Worm (Caenorhabditis elegans) whole organism, young adult: Measurements from ENCODE around the gene C28G1.6.
A peak's percentile ranks its signal among the peaks of the same experiment; 100 is the strongest.

Source experiments
- F10E7.11 ChIP-seq: sonication (generic microtip); optimal IDR thresholded peaks from 2 replicates; lab custom pipeline; 2017; ENCODE audit warnings: mild to moderate bottlenecking, missing genetic modification characterization, moderate library complexity, missing compliant biosample characterization
- F22D6.2 ChIP-seq: sonication (generic microtip); optimal IDR thresholded peaks from 2 replicates; lab custom pipeline; 2016; ENCODE audit warnings: mild to moderate bottlenecking, missing genetic modification characterization, missing compliant biosample characterization
- F49E8.2 ChIP-seq: sonication (generic microtip); optimal IDR thresholded peaks from 3 replicates; lab custom pipeline; 2017; ENCODE audit warnings: missing genetic modification characterization, mild to moderate bottlenecking, missing compliant biosample characterization, antibody characterized with exemption, moderate library complexity; ENCODE audit not compliant: insufficient read depth
- F52B5.7 ChIP-seq: sonication (generic microtip); optimal IDR thresholded peaks from 2 replicates; lab custom pipeline; 2016; ENCODE audit warnings: mild to moderate bottlenecking, missing genetic modification characterization, missing compliant biosample characterization
- F55B11.4 ChIP-seq: sonication (generic microtip); optimal IDR thresholded peaks from 2 replicates; lab custom pipeline; 2016; ENCODE audit warnings: missing compliant biosample characterization, missing genetic modification characterization, borderline replicate concordance; ENCODE audit not compliant: insufficient read depth
- T07F8.4 ChIP-seq: sonication (generic microtip); optimal IDR thresholded peaks from 2 replicates; lab custom pipeline; 2016; ENCODE audit warnings: mild to moderate bottlenecking, missing genetic modification characterization, moderate library complexity, missing compliant biosample characterization
- Y53G8AR.9 ChIP-seq: fragments of 200-800 bp; sonication (Bioruptor generic); conservative IDR thresholded peaks from 2 replicates; pipeline ENCODE4 v1.3.6; 2022; ENCODE audit warnings: missing genetic modification reagents, missing genetic modification characterization, missing compliant biosample characterization
- ama-1 ChIP-seq, 3 experiments: fragments of 150-350 bp in 1 of 3; sonication (generic microtip) in 2 of 3; optimal IDR thresholded peaks; 2 replicates each; lab custom pipeline; 2014 to 2018; ENCODE audit warnings: missing biosample characterization in 2 of 3, missing genetic modification characterization in 2 of 3, missing genetic modification reagents in 2 of 3
- aptf-2 ChIP-seq: fragments of 200-800 bp; sonication (Bioruptor generic); conservative IDR thresholded peaks from 2 replicates; pipeline ENCODE4 v1.3.6; 2022; ENCODE audit warnings: missing genetic modification reagents, missing genetic modification characterization, missing compliant biosample characterization
- aptf-3 ChIP-seq: fragments of 200-800 bp; sonication (Bioruptor generic); IDR thresholded peaks from 2 replicates; pipeline ENCODE4 v1.3.6; 2022; ENCODE audit warnings: missing genetic modification characterization, missing compliant biosample characterization
- bed-2 ChIP-seq: fragments of 200-800 bp; sonication (Bioruptor generic); IDR thresholded peaks from 2 replicates; pipeline ENCODE4 v1.3.6; 2022; ENCODE audit warnings: missing genetic modification reagents, missing genetic modification characterization, missing compliant biosample characterization
- cebp-2 ChIP-seq: fragments of 200-800 bp; sonication (Bioruptor generic); IDR thresholded peaks from 2 replicates; pipeline ENCODE4 v1.3.6; 2022; ENCODE audit warnings: missing genetic modification characterization, missing compliant biosample characterization
- ceh-100 ChIP-seq: fragments of 200-800 bp; sonication (Bioruptor generic); IDR thresholded peaks from 2 replicates; pipeline ENCODE4 v1.3.6; 2022; ENCODE audit warnings: missing genetic modification reagents, missing genetic modification characterization, missing compliant biosample characterization
- ceh-40 ChIP-seq: fragments of 200-800 bp; sonication (Bioruptor generic); IDR thresholded peaks from 2 replicates; pipeline ENCODE4 v1.3.6; 2022; ENCODE audit warnings: missing genetic modification characterization, missing compliant biosample characterization
- ceh-79 ChIP-seq: sonication (generic microtip); optimal IDR thresholded peaks from 2 replicates; lab custom pipeline; 2017; ENCODE audit warnings: mild to moderate bottlenecking, missing genetic modification characterization, missing compliant biosample characterization
- ceh-91 ChIP-seq: fragments of 200-800 bp; sonication (Bioruptor generic); IDR thresholded peaks from 2 replicates; pipeline ENCODE4 v1.3.6; 2022; ENCODE audit warnings: missing genetic modification reagents, missing genetic modification characterization, missing compliant biosample characterization
- dpff-1 ChIP-seq: sonication (generic microtip); optimal IDR thresholded peaks from 2 replicates; lab custom pipeline; 2017; ENCODE audit warnings: mild to moderate bottlenecking, missing genetic modification characterization, missing compliant biosample characterization
- dpl-1 ChIP-seq: fragments of 150-350 bp; optimal IDR thresholded peaks from 2 replicates; lab custom pipeline; 2014; ENCODE audit warnings: missing biosample characterization, missing genetic modification reagents, missing genetic modification characterization
- egl-44 ChIP-seq: fragments of 200-800 bp; sonication (Bioruptor generic); IDR thresholded peaks from 2 replicates; pipeline ENCODE4 v1.3.6; 2022; ENCODE audit warnings: missing genetic modification reagents, missing genetic modification characterization, missing compliant biosample characterization
- ekl-4 ChIP-seq: fragments of 200-800 bp; sonication (Bioruptor generic); IDR thresholded peaks from 2 replicates; pipeline ENCODE4 v1.3.6; 2022; ENCODE audit warnings: missing genetic modification reagents, missing genetic modification characterization, missing compliant biosample characterization
- gei-17 ChIP-seq: fragments of 200-800 bp; sonication (Bioruptor generic); optimal IDR thresholded peaks from 2 replicates; lab custom pipeline; 2018; ENCODE audit warnings: mild to moderate bottlenecking, missing genetic modification characterization, missing compliant biosample characterization
- him-1 ChIP-seq: sonication (generic microtip); optimal IDR thresholded peaks from 2 replicates; lab custom pipeline; 2016; ENCODE audit warnings: missing genotype, missing genetic modification reagents, missing genetic modification characterization, missing compliant biosample characterization
- hlh-12 ChIP-seq: sonication (generic microtip); optimal IDR thresholded peaks from 2 replicates; lab custom pipeline; 2016; ENCODE audit warnings: missing genetic modification characterization, missing compliant biosample characterization
- hmg-1.2 ChIP-seq: fragments of 200-800 bp; sonication (Bioruptor generic); IDR thresholded peaks from 2 replicates; pipeline ENCODE4 v1.3.6; 2022; ENCODE audit warnings: missing genetic modification reagents, missing genetic modification characterization, missing compliant biosample characterization
- hrde-1 ChIP-seq: sonication (generic microtip); optimal IDR thresholded peaks from 2 replicates; lab custom pipeline; 2016; ENCODE audit warnings: missing genetic modification characterization, mild to moderate bottlenecking, missing compliant biosample characterization, moderate library complexity, missing genotype, missing genetic modification reagents, borderline replicate concordance
- let-526 ChIP-seq: fragments of 200-800 bp; sonication (Bioruptor generic); IDR thresholded peaks from 2 replicates; pipeline ENCODE4 v1.3.6; 2022; ENCODE audit warnings: missing genetic modification reagents, missing genetic modification characterization, missing compliant biosample characterization
- lin-26 ChIP-seq: fragments of 200-800 bp; sonication (Bioruptor generic); IDR thresholded peaks from 2 replicates; pipeline ENCODE4 v1.3.6; 2022; ENCODE audit warnings: missing genetic modification reagents, missing genetic modification characterization, missing compliant biosample characterization
- lsy-27 ChIP-seq: sonication (generic microtip); optimal IDR thresholded peaks from 2 replicates; lab custom pipeline; 2017; ENCODE audit warnings: missing genetic modification characterization, mild to moderate bottlenecking, missing compliant biosample characterization, antibody characterized with exemption, missing genotype, borderline replicate concordance; ENCODE audit not compliant: insufficient read depth
- mcd-1 ChIP-seq: fragments of 200-800 bp; sonication (Bioruptor generic); IDR thresholded peaks from 2 replicates; pipeline ENCODE4 v1.3.6; 2022; ENCODE audit warnings: missing genetic modification reagents, missing genetic modification characterization, missing compliant biosample characterization
- mes-4 ChIP-seq: sonication (generic microtip); optimal IDR thresholded peaks from 2 replicates; lab custom pipeline; 2016; ENCODE audit warnings: missing genotype, missing genetic modification characterization, missing compliant biosample characterization
- nfya-2 ChIP-seq: fragments of 200-800 bp; sonication (Bioruptor generic); IDR thresholded peaks from 2 replicates; pipeline ENCODE4 v1.3.6; 2022; ENCODE audit warnings: missing genetic modification reagents, missing genetic modification characterization, missing compliant biosample characterization
- nhr-80 ChIP-seq: sonication (generic microtip); optimal IDR thresholded peaks from 2 replicates; lab custom pipeline; 2016; ENCODE audit warnings: missing genetic modification characterization, missing compliant biosample characterization
- nhr-90 ChIP-seq: sonication (generic microtip); optimal IDR thresholded peaks from 2 replicates; lab custom pipeline; 2016; ENCODE audit warnings: missing genotype, mild to moderate bottlenecking, missing genetic modification characterization, missing compliant biosample characterization
- rec-8 ChIP-seq, 2 experiments: sonication (generic microtip); optimal IDR thresholded peaks; 2 replicates each; lab custom pipeline; 2016; ENCODE audit warnings: mild to moderate bottlenecking in 2 of 2, missing genetic modification characterization in 2 of 2, missing genetic modification reagents in 2 of 2, missing genotype in 2 of 2, missing biosample characterization in 1 of 2, missing compliant biosample characterization in 1 of 2, moderate library complexity in 1 of 2
- rpc-1 ChIP-seq, 2 experiments: fragments of 150-350 bp in 1 of 2; sonication (generic microtip) in 1 of 2; optimal IDR thresholded peaks; 2 replicates each; lab custom pipeline; 2014 to 2018; ENCODE audit warnings: missing biosample characterization in 1 of 2, missing genetic modification characterization in 1 of 2, missing genetic modification reagents in 1 of 2, missing genotype in 1 of 2
- sdz-38 ChIP-seq: sonication (generic microtip); optimal IDR thresholded peaks from 2 replicates; lab custom pipeline; 2016; ENCODE audit warnings: missing genotype, missing genetic modification characterization, missing compliant biosample characterization
- sptf-2 ChIP-seq: fragments of 200-800 bp; sonication (Bioruptor generic); optimal IDR thresholded peaks from 2 replicates; lab custom pipeline; 2018; ENCODE audit warnings: mild to moderate bottlenecking, missing genetic modification characterization, missing compliant biosample characterization
- tbp1 ChIP-seq: fragments of 200-800 bp; sonication (Bioruptor generic); optimal IDR thresholded peaks from 2 replicates; lab custom pipeline; 2018; ENCODE audit warnings: mild to moderate bottlenecking, missing genetic modification characterization, missing compliant biosample characterization
- tbx-9 ChIP-seq: sonication (generic microtip); optimal IDR thresholded peaks from 2 replicates; lab custom pipeline; 2016; ENCODE audit warnings: borderline replicate concordance, missing genetic modification characterization, inconsistent platforms, missing compliant biosample characterization
- tlf-1 ChIP-seq: fragments of 200-800 bp; sonication (Bioruptor generic); optimal IDR thresholded peaks from 2 replicates; lab custom pipeline; 2018; ENCODE audit warnings: mild to moderate bottlenecking, missing genetic modification characterization, missing compliant biosample characterization
- xnd-1 ChIP-seq: sonication (generic microtip); optimal IDR thresholded peaks from 2 replicates; lab custom pipeline; 2016; ENCODE audit warnings: missing genotype, missing genetic modification reagents, missing genetic modification characterization, missing compliant biosample characterization
- ztf-3 ChIP-seq: fragments of 200-800 bp; sonication (Bioruptor generic); optimal IDR thresholded peaks from 2 replicates; lab custom pipeline; 2018; ENCODE audit warnings: mild to moderate bottlenecking, missing genetic modification characterization, missing compliant biosample characterization

C28G1.6 gene

ce11 chrX:8831162-8831561, at the start of gene C28G1.6:
C28G1.6 (minus strand) TSS chrX:8831262.
- TF ChIP-seq rec-8 (tag; optimal IDR thresholded peaks at IDR 0.05; lab: Kevin White, UChicago) (no peak), nhr-80 (tag; lab: Kevin White, UChicago) (peak; percentile 33), hlh-12 (tag; lab: Kevin White, UChicago) (no peak)

- TF ChIP-seq hlh-12 (tag; lab: Kevin White, UChicago) (no peak), nhr-90 (tag; lab: Kevin White, UChicago) (no peak), ekl-4 (GFP tag; lab: Robert Waterston, UW) (no peak), tlf-1 (GFP tag; lab: Kevin White, UChicago) (no peak), hrde-1 (tag; lab: Kevin White, UChicago) (no peak)
Observed at ce11 chrX:8879349-8879748, 48.3 kb upstream of the C28G1.6 start, which contains the start of gene C06E2.2. C06E2.2 (plus strand) TSS chrX:8879649.

- TF ChIP-seq sdz-38 (no peak), mcd-1 (GFP tag; lab: Robert Waterston, UW) (no peak), sptf-2 (GFP tag; lab: Kevin White, UChicago) (no peak), nfya-2 (GFP tag; lab: Robert Waterston, UW) (no peak), nhr-80 (tag; lab: Kevin White, UChicago) (no peak), lin-26 (GFP tag; lab: Robert Waterston, UW) (no peak), mes-4 (tag; lab: Kevin White, UChicago) (no peak)
Observed at ce11 chrX:8878709-8879108, 47.6 kb upstream of the C28G1.6 start.

ce11 chrX:8877162-8877561, 46.1 kb upstream of the C28G1.6 start:
- TF ChIP-seq F22D6.2 (no peak), bed-2 (GFP tag; lab: Robert Waterston, UW) (no peak), xnd-1 (tag; lab: Kevin White, UChicago) (no peak), cebp-2 (GFP tag; lab: Robert Waterston, UW) (no peak), rpc-1 (optimal IDR thresholded peaks at IDR 0.05; lab: Kevin White, UChicago) (peak; percentile 75), rpc-1 (tag; optimal IDR thresholded peaks at IDR 0.05; lab: Kevin White, UChicago) (peak; percentile 89), ceh-79 (tag; lab: Kevin White, UChicago) (no peak), F49E8.2 (tag; lab: Kevin White, UChicago) (no peak), F10E7.11 (tag; lab: Kevin White, UChicago) (no peak), F52B5.7 (tag; lab: Kevin White, UChicago) (no peak), let-526 (GFP tag; lab: Robert Waterston, UW) (0 out of 2 replicates have a peak, but pooled peaks have one; percentile 29), F55B11.4 (tag; lab: Kevin White, UChicago) (no peak), tbp1 (peak; percentile 89), ztf-3 (GFP tag; lab: Kevin White, UChicago) (no peak), ama-1 (optimal IDR thresholded peaks at IDR 0.05; lab: Kevin White, UChicago) (no peak), ama-1 (GFP tag; optimal IDR thresholded peaks at IDR 0.05; lab: Kevin White, UChicago) (peak in 1 of 2 experiments; percentile 20), dpff-1 (no peak), him-1 (tag; lab: Kevin White, UChicago) (peak; percentile 82), aptf-2 (GFP tag; lab: Robert Waterston, UW) (no peak), aptf-3 (GFP tag; lab: Robert Waterston, UW) (no peak), hmg-1.2 (GFP tag; lab: Robert Waterston, UW) (0 out of 2 replicates have a peak, but pooled peaks have one; percentile 37), egl-44 (GFP tag; lab: Robert Waterston, UW) (no peak), ceh-100 (GFP tag; lab: Robert Waterston, UW) (no peak), tbx-9 (no peak), T07F8.4 (tag; lab: Kevin White, UChicago) (no peak), gei-17 (no peak), ceh-40 (no peak), lsy-27 (tag; lab: Kevin White, UChicago) (no peak), dpl-1 (no peak), ceh-91 (no peak), Y53G8AR.9 (GFP tag; lab: Robert Waterston, UW) (no peak)
